Worm (Caenorhabditis elegans) whole organism, L4 larva: ENCODE measurements around the gene fipr-14.

Source experiments
- D1046.2 ChIP-seq: fragments of 200-800 bp; sonication (Bioruptor generic); IDR thresholded peaks from 2 replicates; pipeline ENCODE4 v1.3.6; 2022; ENCODE audit warnings: missing genetic modification characterization, missing compliant biosample characterization
- F10B5.3 ChIP-seq: sonication (generic microtip); optimal IDR thresholded peaks from 2 replicates; lab custom pipeline; 2016; ENCODE audit warnings: mild to moderate bottlenecking, missing genetic modification characterization, missing compliant biosample characterization
- F26F4.8 ChIP-seq: fragments of 200-800 bp; sonication (Bioruptor generic); conservative IDR thresholded peaks from 2 replicates; pipeline ENCODE4 v1.3.6; 2022; ENCODE audit warnings: missing genetic modification characterization, missing compliant biosample characterization
- F44E2.7 ChIP-seq: fragments of 200-800 bp; sonication (Bioruptor generic); IDR thresholded peaks from 2 replicates; pipeline ENCODE4 v2.1.2; 2022; ENCODE audit warnings: missing genetic modification characterization, missing compliant biosample characterization
- F49E8.2 ChIP-seq: sonication (generic microtip); optimal IDR thresholded peaks from 2 replicates; lab custom pipeline; 2016; ENCODE audit warnings: missing compliant biosample characterization, mild to moderate bottlenecking, missing genetic modification characterization, borderline replicate concordance
- ZK546.5 ChIP-seq, 2 experiments: sonication (generic microtip); optimal IDR thresholded peaks; 2 replicates each; lab custom pipeline; 2017; ENCODE audit warnings: missing biosample characterization in 2 of 2, missing genetic modification characterization in 2 of 2
- ama-1 ChIP-seq: fragments of 150-350 bp; optimal IDR thresholded peaks from 2 replicates; lab custom pipeline; 2014; ENCODE audit warnings: inconsistent platforms, mixed read lengths
- attf-4 ChIP-seq: sonication (generic microtip); optimal IDR thresholded peaks from 3 replicates; lab custom pipeline; 2017; ENCODE audit warnings: missing biosample characterization, missing genetic modification characterization
- ceh-20 ChIP-seq: fragments of 200-800 bp; sonication (Bioruptor generic); IDR thresholded peaks from 2 replicates; pipeline ENCODE4 v1.3.6; 2022; ENCODE audit warnings: missing genetic modification reagents, missing genetic modification characterization, missing compliant biosample characterization
- ceh-32 ChIP-seq: sonication (generic microtip); optimal IDR thresholded peaks from 2 replicates; lab custom pipeline; 2016; ENCODE audit warnings: mild to moderate bottlenecking, missing genetic modification characterization, missing compliant biosample characterization; ENCODE audit not compliant: poor library complexity
- ceh-62 ChIP-seq: sonication (generic microtip); optimal IDR thresholded peaks from 2 replicates; lab custom pipeline; 2017; ENCODE audit warnings: missing biosample characterization, missing genetic modification characterization
- daf-16 ChIP-seq, 3 experiments: sonication (generic microtip); optimal IDR thresholded peaks; 2 replicates each; lab custom pipeline; 2016 to 2017; ENCODE audit warnings: missing genetic modification characterization in 3 of 3, missing genetic modification reagents in 3 of 3, mild to moderate bottlenecking in 2 of 3, missing compliant biosample characterization in 2 of 3, missing biosample characterization in 1 of 3, moderate library complexity in 1 of 3
- daf-8 ChIP-seq: fragments of 200-800 bp; sonication (Bioruptor generic); IDR thresholded peaks from 2 replicates; pipeline ENCODE4 v1.3.6; 2022; ENCODE audit warnings: missing genetic modification characterization, missing compliant biosample characterization
- dmd-8 ChIP-seq: fragments of 200-800 bp; sonication (Bioruptor generic); IDR thresholded peaks from 2 replicates; pipeline ENCODE4 v1.3.6; 2022; ENCODE audit warnings: missing genetic modification characterization, missing compliant biosample characterization
- dmd-9 ChIP-seq: fragments of 200-800 bp; sonication (Bioruptor generic); IDR thresholded peaks from 2 replicates; pipeline ENCODE4 v1.3.6; 2022; ENCODE audit warnings: missing genetic modification reagents, missing genetic modification characterization, missing compliant biosample characterization
- dpl-1 ChIP-seq: fragments of 150-350 bp; optimal IDR thresholded peaks from 2 replicates; lab custom pipeline; 2014; ENCODE audit warnings: missing biosample characterization, missing genetic modification reagents, missing genetic modification characterization
- egl-27 ChIP-seq: sonication (generic microtip); optimal IDR thresholded peaks from 3 replicates; lab custom pipeline; 2017; ENCODE audit warnings: missing biosample characterization, missing genetic modification reagents, missing genetic modification characterization
- egl-43 ChIP-seq: fragments of 200-800 bp; sonication (Bioruptor generic); IDR thresholded peaks from 2 replicates; pipeline ENCODE4 v1.3.6; 2022; ENCODE audit warnings: missing genetic modification reagents, missing genetic modification characterization, missing compliant biosample characterization
- gei-8 ChIP-seq: fragments of 200-800 bp; sonication (Bioruptor generic); optimal IDR thresholded peaks from 2 replicates; lab custom pipeline; 2018; ENCODE audit warnings: mild to moderate bottlenecking, missing genetic modification characterization, missing compliant biosample characterization
- hlh-11 ChIP-seq: fragments of 200-800 bp; sonication (Bioruptor generic); optimal IDR thresholded peaks from 2 replicates; lab custom pipeline; 2018; ENCODE audit warnings: mild to moderate bottlenecking, missing genetic modification characterization, missing compliant biosample characterization
- lin-13 ChIP-seq: fragments of 150-350 bp; optimal IDR thresholded peaks from 2 replicates; lab custom pipeline; 2014; ENCODE audit warnings: missing biosample characterization, missing genetic modification reagents, missing genetic modification characterization
- lin-29 ChIP-seq: fragments of 200-800 bp; sonication (Bioruptor generic); IDR thresholded peaks from 2 replicates; pipeline ENCODE4 v1.3.6; 2022; ENCODE audit warnings: missing genetic modification reagents, missing genetic modification characterization, missing compliant biosample characterization
- lir-3 ChIP-seq: sonication (generic microtip); optimal IDR thresholded peaks from 2 replicates; lab custom pipeline; 2016; ENCODE audit warnings: mild to moderate bottlenecking, missing genetic modification characterization, missing compliant biosample characterization
- madf-5 ChIP-seq, 2 experiments: fragments of 200-800 bp; sonication (Bioruptor generic); IDR thresholded peaks; 2 replicates each; pipeline ENCODE4 v1.3.6; 2022; ENCODE audit warnings: missing compliant biosample characterization in 2 of 2, missing genetic modification characterization in 2 of 2
- madf-9 ChIP-seq: fragments of 200-800 bp; sonication (Bioruptor generic); conservative IDR thresholded peaks from 2 replicates; pipeline ENCODE4 v1.3.6; 2022; ENCODE audit warnings: missing genetic modification reagents, missing genetic modification characterization, missing compliant biosample characterization
- mes-2 ChIP-seq: sonication (generic microtip); optimal IDR thresholded peaks from 2 replicates; lab custom pipeline; 2016; ENCODE audit warnings: missing genotype, mild to moderate bottlenecking, missing genetic modification characterization, missing compliant biosample characterization; ENCODE audit not compliant: poor library complexity, severe bottlenecking
- nhr-10 ChIP-seq: fragments of 150-350 bp; optimal IDR thresholded peaks from 2 replicates; lab custom pipeline; 2014; ENCODE audit warnings: missing biosample characterization, missing genetic modification characterization
- nhr-102 ChIP-seq: sonication (generic microtip); optimal IDR thresholded peaks from 2 replicates; lab custom pipeline; 2016; ENCODE audit warnings: mild to moderate bottlenecking, missing genetic modification characterization, moderate library complexity, missing compliant biosample characterization
- nhr-11 ChIP-seq: fragments of 150-350 bp; optimal IDR thresholded peaks from 2 replicates; lab custom pipeline; 2014; ENCODE audit warnings: missing biosample characterization, missing genetic modification characterization
- nhr-25 ChIP-seq: sonication (generic microtip); optimal IDR thresholded peaks from 2 replicates; lab custom pipeline; 2017; ENCODE audit warnings: missing genetic modification characterization, mild to moderate bottlenecking, missing compliant biosample characterization, antibody characterized with exemption, moderate library complexity, borderline replicate concordance; ENCODE audit not compliant: insufficient read depth
- nhr-28 ChIP-seq: fragments of 150-350 bp; optimal IDR thresholded peaks from 2 replicates; lab custom pipeline; 2014; ENCODE audit warnings: missing biosample characterization, missing genetic modification characterization
- nhr-6 ChIP-seq: fragments of 150-350 bp; optimal IDR thresholded peaks from 2 replicates; lab custom pipeline; 2014; ENCODE audit warnings: missing biosample characterization, missing genetic modification characterization
- nhr-76 ChIP-seq: fragments of 150-350 bp; optimal IDR thresholded peaks from 2 replicates; lab custom pipeline; 2014; ENCODE audit warnings: missing biosample characterization, missing genetic modification characterization
- nhr-77 ChIP-seq: fragments of 150-350 bp; optimal IDR thresholded peaks from 2 replicates; lab custom pipeline; 2014; ENCODE audit warnings: missing biosample characterization, missing genetic modification characterization
- pha-4 ChIP-seq, 2 experiments: fragments of 150-350 bp in 1 of 2; fragments of 200-800 bp in 1 of 2; sonication (Bioruptor generic) in 1 of 2; IDR thresholded peaks in 1 of 2; optimal IDR thresholded peaks in 1 of 2; 2 replicates each; pipeline versions ENCODE4 v1.3.6 to Lab custom; 2014 to 2022; ENCODE audit warnings: missing genetic modification characterization in 2 of 2, missing genetic modification reagents in 2 of 2, missing biosample characterization in 1 of 2, missing compliant biosample characterization in 1 of 2
- php-3 ChIP-seq: fragments of 200-800 bp; sonication (Bioruptor generic); IDR thresholded peaks from 2 replicates; pipeline ENCODE4 v1.3.6; 2022; ENCODE audit warnings: missing genetic modification reagents, missing genetic modification characterization, missing compliant biosample characterization
- rbr-2 ChIP-seq: sonication (generic microtip); optimal IDR thresholded peaks from 2 replicates; lab custom pipeline; 2016; ENCODE audit warnings: missing genotype, missing genetic modification characterization, missing compliant biosample characterization
- saeg-2 ChIP-seq: fragments of 200-800 bp; sonication (Bioruptor generic); IDR thresholded peaks from 2 replicates; pipeline ENCODE4 v1.3.6; 2022; ENCODE audit warnings: missing genetic modification reagents, missing genetic modification characterization, missing compliant biosample characterization
- sdz-12 ChIP-seq: fragments of 200-800 bp; sonication (Bioruptor generic); optimal IDR thresholded peaks from 2 replicates; lab custom pipeline; 2018; ENCODE audit warnings: mild to moderate bottlenecking, missing genetic modification characterization, missing compliant biosample characterization
- set-16 ChIP-seq: fragments of 200-800 bp; sonication (Bioruptor generic); IDR thresholded peaks from 2 replicates; pipeline ENCODE4 v1.3.6; 2022; ENCODE audit warnings: missing genetic modification reagents, missing genetic modification characterization, missing compliant biosample characterization
- snpc-1.2 ChIP-seq: fragments of 200-800 bp; sonication (Bioruptor generic); IDR thresholded peaks from 2 replicates; pipeline ENCODE4 v1.3.6; 2022; ENCODE audit warnings: missing genetic modification reagents, missing genetic modification characterization, missing compliant biosample characterization
- spr-1 ChIP-seq: sonication (generic microtip); optimal IDR thresholded peaks from 2 replicates; lab custom pipeline; 2016; ENCODE audit warnings: mild to moderate bottlenecking, missing genetic modification characterization, missing compliant biosample characterization
- tag-97 ChIP-seq: fragments of 200-800 bp; sonication (Bioruptor generic); IDR thresholded peaks from 2 replicates; pipeline ENCODE4 v1.3.6; 2022; ENCODE audit warnings: missing genetic modification characterization, missing compliant biosample characterization
- unc-130 ChIP-seq: sonication (generic microtip); optimal IDR thresholded peaks from 2 replicates; lab custom pipeline; 2016; ENCODE audit warnings: missing genetic modification reagents, missing genetic modification characterization, missing compliant biosample characterization
- unc-39 ChIP-seq: sonication (generic microtip); optimal IDR thresholded peaks from 2 replicates; lab custom pipeline; 2017; ENCODE audit warnings: missing biosample characterization, missing genetic modification characterization
- vab-7 ChIP-seq: fragments of 200-800 bp; sonication (Bioruptor generic); IDR thresholded peaks from 2 replicates; pipeline ENCODE4 v1.3.6; 2022; ENCODE audit warnings: missing genetic modification reagents, missing genetic modification characterization, missing compliant biosample characterization
- zip-2 ChIP-seq: fragments of 150-350 bp; optimal IDR thresholded peaks from 2 replicates; lab custom pipeline; 2014; ENCODE audit warnings: missing biosample characterization, missing genetic modification characterization
- ztf-11 ChIP-seq: fragments of 150-350 bp; optimal IDR thresholded peaks from 2 replicates; lab custom pipeline; 2014; ENCODE audit warnings: missing biosample characterization, missing genetic modification characterization
- ztf-7 ChIP-seq: fragments of 150-350 bp; optimal IDR thresholded peaks from 2 replicates; lab custom pipeline; 2014; ENCODE audit warnings: missing biosample characterization, missing genetic modification characterization

The fipr-14 gene

ce11 chrIV:10918877-10919560 is 42.1 kb downstream of the fipr-14 start (continued):
- no peak for TF ChIP-seq madf-5 (GFP tag; IDR thresholded peaks at IDR 0.05; lab: Robert Waterston, UW)
- no peak for TF ChIP-seq daf-8
- no peak for TF ChIP-seq spr-1 (tag; lab: Kevin White, UChicago)
- peak; percentile 76 for TF ChIP-seq ama-1 (lab: Kevin White, UChicago)
- no peak for TF ChIP-seq madf-9
- TF ChIP-seq nhr-25 (tag; lab: Kevin White, UChicago), result no peak
- no peak for TF ChIP-seq unc-130 (GFP tag; lab: Kevin White, UChicago)
- TF ChIP-seq php-3, result no peak
- no peak for TF ChIP-seq gei-8 (GFP tag; lab: Kevin White, UChicago)
- TF ChIP-seq dmd-8 (GFP tag; lab: Robert Waterston, UW), result no peak
- peak; percentile 58 for TF ChIP-seq dpl-1 (GFP tag; lab: Kevin White, UChicago)
- peak; percentile 53 for TF ChIP-seq nhr-77 (tag; lab: Kevin White, UChicago)
- TF ChIP-seq F26F4.8 (GFP tag; lab: Robert Waterston, UW), result no peak
- TF ChIP-seq nhr-6 (tag; lab: Kevin White, UChicago), result peak; percentile 43
- no peak for TF ChIP-seq tag-97
- TF ChIP-seq rbr-2 (tag; lab: Kevin White, UChicago), result no peak
- TF ChIP-seq daf-16 (GFP tag; optimal IDR thresholded peaks at IDR 0.05; lab: Kevin White, UChicago), result peak in 1 of 2 experiments; percentile 35
- TF ChIP-seq daf-16 (tag; optimal IDR thresholded peaks at IDR 0.05; lab: Kevin White, UChicago), result peak; percentile 62
- no peak for TF ChIP-seq sdz-12
- TF ChIP-seq zip-2 (tag; lab: Kevin White, UChicago), result no peak
- TF ChIP-seq set-16 (GFP tag; lab: Robert Waterston, UW), result no peak
- peak; percentile 93 for TF ChIP-seq hlh-11 (tag; lab: Kevin White, UChicago)
- TF ChIP-seq ztf-7 (tag; lab: Kevin White, UChicago), result no peak
- TF ChIP-seq F44E2.7 (GFP tag; lab: Robert Waterston, UW), result no peak
- TF ChIP-seq F10B5.3 (tag; lab: Kevin White, UChicago), result no peak
- peak; percentile 53; the same call in 1 of the 2 replicates for TF ChIP-seq ceh-20
- TF ChIP-seq lin-13, result peak; percentile 41
- peak; percentile 39; the same call in 1 of the 2 replicates for TF ChIP-seq vab-7 (GFP tag; lab: Robert Waterston, UW)
- TF ChIP-seq egl-27 (tag; lab: Kevin White, UChicago), result no peak
- no peak for TF ChIP-seq saeg-2 (GFP tag; lab: Robert Waterston, UW)
- TF ChIP-seq D1046.2 (GFP tag; lab: Robert Waterston, UW), result no peak
- no peak for TF ChIP-seq lin-29 (GFP tag; lab: Robert Waterston, UW)
- peak; percentile 66 for TF ChIP-seq mes-2 (tag; lab: Kevin White, UChicago)
- no peak for TF ChIP-seq F49E8.2 (tag; lab: Kevin White, UChicago)
- TF ChIP-seq dmd-9, result no peak
- TF ChIP-seq unc-39 (tag; lab: Kevin White, UChicago), result no peak
- 0 out of 2 replicates have a peak, but pooled peaks have one; percentile 44 for TF ChIP-seq snpc-1.2
- no peak for TF ChIP-seq ceh-62 (tag; lab: Kevin White, UChicago)
- no peak for TF ChIP-seq ztf-11 (tag; lab: Kevin White, UChicago)
- no peak for TF ChIP-seq egl-43
- TF ChIP-seq lir-3 (tag; lab: Kevin White, UChicago), result no peak
- no peak for TF ChIP-seq nhr-102 (tag; lab: Kevin White, UChicago)
- TF ChIP-seq nhr-10, result no peak
- no peak for TF ChIP-seq ZK546.5 (tag; optimal IDR thresholded peaks at IDR 0.05; lab: Kevin White, UChicago)
- TF ChIP-seq attf-4, result no peak
- no peak for TF ChIP-seq ceh-32 (tag; lab: Kevin White, UChicago)
- no peak for TF ChIP-seq nhr-76 (tag; lab: Kevin White, UChicago)
- peak; percentile 77 for TF ChIP-seq nhr-11 (tag; lab: Kevin White, UChicago)
- peak; percentile 76 for TF ChIP-seq nhr-28
- TF ChIP-seq pha-4 (GFP tag; IDR thresholded peaks at IDR 0.05; lab: Robert Waterston, UW), result no peak
- peak; percentile 74 for TF ChIP-seq pha-4 (tag; optimal IDR thresholded peaks at IDR 0.05; lab: Kevin White, UChicago)
